Fruit fly (Drosophila melanogaster) whole organism, wandering third instar larva: ENCODE data around the gene CG12116.

Experiments
- Rel ChIP-seq, 2 experiments: fragments of 200-800 bp; sonication (Bioruptor generic) in 1 of 2; optimal IDR thresholded peaks; 2 replicates in 1 of 2; 3 replicates in 1 of 2; lab custom pipeline; 2016 to 2019; ENCODE audit warnings: mild to moderate bottlenecking in 2 of 2, missing biosample characterization in 2 of 2, missing genetic modification characterization in 2 of 2, moderate library complexity in 1 of 2
- Vsx2 ChIP-seq: fragments of 200-300, 225-300 bp; sonication (Bioruptor generic); optimal IDR thresholded peaks from 2 replicates; lab custom pipeline; 2018; ENCODE audit warnings: missing biosample characterization, missing genetic modification characterization; ENCODE audit not compliant: partially characterized antibody

DNA sequence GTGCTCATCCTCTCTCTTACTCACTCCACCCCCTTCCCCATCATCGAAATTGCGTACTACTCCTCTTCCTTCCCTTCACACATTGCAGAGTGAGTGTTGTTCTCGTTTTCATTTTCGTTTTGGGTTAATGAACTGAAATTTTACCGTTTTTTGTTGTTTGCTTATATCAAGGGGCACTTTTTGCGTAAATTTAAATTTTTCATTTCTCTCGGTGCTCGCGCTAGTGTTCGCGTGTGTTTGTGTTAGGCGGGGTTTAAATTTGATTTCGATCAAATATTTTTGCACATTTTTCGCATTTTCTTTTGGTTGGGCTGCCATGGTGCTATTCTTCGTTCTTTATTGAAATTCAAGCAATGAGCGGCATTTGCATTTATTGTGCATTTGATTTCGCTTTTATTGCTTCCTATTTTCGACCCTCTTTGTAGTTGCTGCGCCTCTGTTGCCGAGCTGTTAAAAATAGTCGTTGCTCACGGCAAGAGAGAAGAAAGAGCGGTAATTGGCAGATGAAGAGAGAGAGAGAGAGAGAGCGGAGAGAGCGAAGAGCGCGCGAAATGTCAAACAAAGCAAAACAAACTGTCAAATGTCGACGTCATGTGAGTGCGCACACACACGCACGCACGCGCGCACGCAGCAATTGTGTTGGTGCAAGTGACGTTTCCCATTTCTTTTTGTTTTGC lies 47.9 kb downstream of the CG12116 start:
- TF ChIP-seq Rel (GFP tag; optimal IDR thresholded peaks at IDR 0.05; lab: Kevin White, UChicago) (no peak), Rel (tag; optimal IDR thresholded peaks at IDR 0.05; lab: Kevin White, UChicago) (peak; percentile 48), Vsx2 (GFP tag; lab: Kevin White, UChicago) (peak; percentile 96)
